Worm (Caenorhabditis elegans) whole organism, L1 larva: Measurements from ENCODE around the gene mrpl-4.
A peak's percentile ranks its signal among the peaks of the same experiment; 100 is the strongest.

Experiments
- C16A3.4 ChIP-seq: fragments of 150-350 bp; optimal IDR thresholded peaks from 2 replicates; lab custom pipeline; 2014; ENCODE audit warnings: missing biosample characterization, missing genetic modification characterization
- C34B4.2 ChIP-seq: sonication (generic microtip); optimal IDR thresholded peaks from 2 replicates; lab custom pipeline; 2017; ENCODE audit warnings: mild to moderate bottlenecking, missing genetic modification characterization, missing compliant biosample characterization
- Y116A8C.19 ChIP-seq: sonication (generic microtip); optimal IDR thresholded peaks from 2 replicates; lab custom pipeline; 2016; ENCODE audit warnings: missing compliant biosample characterization, missing genetic modification characterization, borderline replicate concordance
- aha-1 ChIP-seq: fragments of 150-350 bp; optimal IDR thresholded peaks from 2 replicates; lab custom pipeline; 2014; ENCODE audit warnings: missing biosample characterization, missing genetic modification characterization
- alr-1 ChIP-seq: fragments of 200-800 bp; sonication (Bioruptor generic); optimal IDR thresholded peaks from 2 replicates; lab custom pipeline; 2018; ENCODE audit warnings: borderline replicate concordance, mild to moderate bottlenecking, missing genetic modification characterization, missing compliant biosample characterization
- aly-2 ChIP-seq: fragments of 150-350 bp; optimal IDR thresholded peaks from 2 replicates; lab custom pipeline; 2014; ENCODE audit warnings: missing biosample characterization, missing genetic modification characterization
- blmp-1 ChIP-seq: fragments of 150-350 bp; optimal IDR thresholded peaks from 2 replicates; lab custom pipeline; 2014; ENCODE audit warnings: missing biosample characterization, missing genetic modification characterization
- ceh-8 ChIP-seq: fragments of 200-800 bp; sonication (Bioruptor generic); optimal IDR thresholded peaks from 2 replicates; lab custom pipeline; 2018; ENCODE audit warnings: mild to moderate bottlenecking, missing genetic modification characterization, moderate library complexity, missing compliant biosample characterization
- ceh-88 ChIP-seq: fragments of 200-800 bp; sonication (Bioruptor generic); IDR thresholded peaks from 2 replicates; pipeline ENCODE4 v1.3.6; 2022; ENCODE audit warnings: missing genetic modification characterization, missing compliant biosample characterization
- ceh-90 ChIP-seq: sonication (generic microtip); optimal IDR thresholded peaks from 2 replicates; lab custom pipeline; 2016; ENCODE audit warnings: missing genetic modification characterization, missing compliant biosample characterization
- dsc-1 ChIP-seq: sonication (generic microtip); optimal IDR thresholded peaks from 2 replicates; lab custom pipeline; 2016; ENCODE audit warnings: mild to moderate bottlenecking, missing genetic modification characterization, missing compliant biosample characterization
- efl-1 ChIP-seq, 4 experiments: fragments of 150-350 bp; optimal IDR thresholded peaks in 3 of 4; peaks in 1 of 4; 1 replicate in 1 of 4; 2 replicates in 3 of 4; lab custom pipeline; 2014; ENCODE audit warnings: missing biosample characterization in 2 of 4, missing genetic modification characterization in 2 of 4, missing genetic modification reagents in 2 of 4
- efl-3 ChIP-seq: fragments of 200-800 bp; sonication (Bioruptor generic); optimal IDR thresholded peaks from 2 replicates; lab custom pipeline; 2018; ENCODE audit warnings: mild to moderate bottlenecking, missing genetic modification characterization, missing compliant biosample characterization
- egl-27 ChIP-seq, 2 experiments: fragments of 150-350 bp in 1 of 2; sonication (generic microtip); optimal IDR thresholded peaks; 3 replicates each; lab custom pipeline; 2017 to 2018; ENCODE audit warnings: missing biosample characterization in 2 of 2, missing genetic modification characterization in 2 of 2, missing genetic modification reagents in 2 of 2
- elt-2 ChIP-seq: sonication (generic microtip); optimal IDR thresholded peaks from 2 replicates; lab custom pipeline; 2016; ENCODE audit warnings: missing genetic modification characterization, mild to moderate bottlenecking, inconsistent platforms, missing compliant biosample characterization, missing genetic modification reagents
- elt-3 ChIP-seq, 6 experiments: fragments of 150-350 bp in 1 of 6; sonication (generic microtip); optimal IDR thresholded peaks; 2 replicates each; lab custom pipeline; 2017 to 2018; ENCODE audit warnings: missing biosample characterization in 6 of 6, missing genetic modification characterization in 6 of 6, inconsistent platforms in 1 of 6
- ets-5 ChIP-seq: fragments of 200-800 bp; sonication (Bioruptor generic); IDR thresholded peaks from 2 replicates; pipeline ENCODE4 v1.3.6; 2022; ENCODE audit warnings: missing genetic modification characterization, missing compliant biosample characterization
- fkh-10 ChIP-seq: sonication (generic microtip); optimal IDR thresholded peaks from 2 replicates; lab custom pipeline; 2017; ENCODE audit warnings: missing biosample characterization, missing genetic modification reagents, missing genetic modification characterization
- fkh-4 ChIP-seq: sonication (generic microtip); optimal IDR thresholded peaks from 2 replicates; lab custom pipeline; 2016; ENCODE audit warnings: missing compliant biosample characterization, missing genetic modification characterization, borderline replicate concordance
- fos-1 ChIP-seq: fragments of 150-350 bp; optimal IDR thresholded peaks from 2 replicates; lab custom pipeline; 2014; ENCODE audit warnings: missing biosample characterization, missing genetic modification characterization
- grh-1 ChIP-seq: fragments of 200-800 bp; sonication (Bioruptor generic); IDR thresholded peaks from 2 replicates; pipeline ENCODE4 v1.3.6; 2022; ENCODE audit warnings: missing genetic modification reagents, missing genetic modification characterization, missing compliant biosample characterization
- hlh-4 ChIP-seq: sonication (generic microtip); optimal IDR thresholded peaks from 2 replicates; lab custom pipeline; 2016; ENCODE audit warnings: mild to moderate bottlenecking, missing genetic modification characterization, missing compliant biosample characterization
- hpl-2 ChIP-seq: fragments of 150-350 bp; optimal IDR thresholded peaks from 2 replicates; lab custom pipeline; 2014; ENCODE audit warnings: missing biosample characterization, missing genetic modification reagents, missing genetic modification characterization
- jun-1 ChIP-seq: fragments of 150-350 bp; optimal IDR thresholded peaks from 2 replicates; lab custom pipeline; 2014; ENCODE audit warnings: missing biosample characterization, missing genetic modification reagents, missing genetic modification characterization
- lin-13 ChIP-seq: fragments of 150-350 bp; optimal IDR thresholded peaks from 2 replicates; lab custom pipeline; 2014; ENCODE audit warnings: missing biosample characterization, missing genetic modification reagents, missing genetic modification characterization
- lin-15B ChIP-seq: fragments of 150-350 bp; sonication (generic microtip); optimal IDR thresholded peaks from 3 replicates; lab custom pipeline; 2014; ENCODE audit warnings: missing biosample characterization, missing genetic modification characterization
- mab-9 ChIP-seq: fragments of 200-800 bp; sonication (Bioruptor generic); IDR thresholded peaks from 2 replicates; pipeline ENCODE4 v1.3.6; 2022; ENCODE audit warnings: missing genetic modification reagents, missing genetic modification characterization, missing compliant biosample characterization
- mef-2 ChIP-seq: fragments of 150-350 bp; optimal IDR thresholded peaks from 2 replicates; lab custom pipeline; 2014; ENCODE audit warnings: missing biosample characterization, missing genetic modification characterization
- nhr-11 ChIP-seq: fragments of 150-350 bp; optimal IDR thresholded peaks from 2 replicates; lab custom pipeline; 2014; ENCODE audit warnings: missing biosample characterization, missing genetic modification characterization
- nhr-237 ChIP-seq: fragments of 150-350 bp; optimal IDR thresholded peaks from 2 replicates; lab custom pipeline; 2014; ENCODE audit warnings: missing biosample characterization, missing genetic modification characterization
- nhr-28 ChIP-seq: fragments of 150-350 bp; optimal IDR thresholded peaks from 2 replicates; lab custom pipeline; 2014; ENCODE audit warnings: missing biosample characterization, missing genetic modification characterization
- nhr-71 ChIP-seq: sonication (generic microtip); optimal IDR thresholded peaks from 2 replicates; lab custom pipeline; 2016; ENCODE audit warnings: mild to moderate bottlenecking, missing genetic modification characterization, moderate library complexity, missing compliant biosample characterization
- nhr-76 ChIP-seq: sonication (generic microtip); optimal IDR thresholded peaks from 2 replicates; lab custom pipeline; 2017; ENCODE audit warnings: missing biosample characterization, missing genetic modification characterization
- nhr-84 ChIP-seq: sonication (generic microtip); optimal IDR thresholded peaks from 2 replicates; lab custom pipeline; 2017; ENCODE audit warnings: missing biosample characterization, missing genetic modification characterization
- nhr-85 ChIP-seq: sonication (generic microtip); peaks from one replicate; lab custom pipeline; 2016; ENCODE audit warnings: missing genetic modification characterization, inconsistent platforms, missing compliant biosample characterization
- nhr-90 ChIP-seq: sonication (generic microtip); optimal IDR thresholded peaks from 2 replicates; lab custom pipeline; 2016; ENCODE audit warnings: mild to moderate bottlenecking, missing genetic modification characterization, missing compliant biosample characterization; ENCODE audit not compliant: poor library complexity
- pqm-1 ChIP-seq: sonication (generic microtip); optimal IDR thresholded peaks from 3 replicates; lab custom pipeline; 2017; ENCODE audit warnings: missing biosample characterization, missing genetic modification characterization
- rnt-1 ChIP-seq: sonication (generic microtip); optimal IDR thresholded peaks from 2 replicates; lab custom pipeline; 2016; ENCODE audit warnings: mild to moderate bottlenecking, missing genetic modification characterization, moderate library complexity, missing compliant biosample characterization
- snpc-4 ChIP-seq: fragments of 150-350 bp; optimal IDR thresholded peaks from 2 replicates; lab custom pipeline; 2014; ENCODE audit warnings: missing biosample characterization, missing genetic modification characterization
- sox-4 ChIP-seq: sonication (generic microtip); optimal IDR thresholded peaks from 2 replicates; lab custom pipeline; 2016; ENCODE audit warnings: missing genetic modification characterization, missing compliant biosample characterization
- sup-37 ChIP-seq: fragments of 200-800 bp; sonication (Bioruptor generic); optimal IDR thresholded peaks from 2 replicates; lab custom pipeline; 2018; ENCODE audit warnings: mild to moderate bottlenecking, missing genetic modification characterization, missing compliant biosample characterization
- swsn-7 ChIP-seq: sonication (generic microtip); optimal IDR thresholded peaks from 2 replicates; lab custom pipeline; 2016; ENCODE audit warnings: missing genetic modification characterization, missing compliant biosample characterization
- tbx-2 ChIP-seq: sonication (generic microtip); optimal IDR thresholded peaks from 2 replicates; lab custom pipeline; 2016; ENCODE audit warnings: missing genetic modification characterization, missing compliant biosample characterization
- tlp-1 ChIP-seq: fragments of 150-350 bp; optimal IDR thresholded peaks from 2 replicates; lab custom pipeline; 2014; ENCODE audit warnings: missing biosample characterization, missing genetic modification characterization
- unc-130 ChIP-seq: fragments of 150-350 bp; optimal IDR thresholded peaks from 2 replicates; lab custom pipeline; 2017; ENCODE audit warnings: missing biosample characterization, missing genetic modification characterization, inconsistent platforms
- unc-86 ChIP-seq: sonication (generic microtip); optimal IDR thresholded peaks from 2 replicates; lab custom pipeline; 2016; ENCODE audit warnings: missing genetic modification characterization, missing compliant biosample characterization
- vab-15 ChIP-seq: sonication (generic microtip); optimal IDR thresholded peaks from 2 replicates; lab custom pipeline; 2017; ENCODE audit warnings: missing genotype, mild to moderate bottlenecking, missing genetic modification characterization, missing compliant biosample characterization
- ztf-4 ChIP-seq: fragments of 150-350 bp; optimal IDR thresholded peaks from 2 replicates; lab custom pipeline; 2014; ENCODE audit warnings: missing biosample characterization, missing genetic modification characterization

The mrpl-4 gene

ce11 chrV:8426741-8427457, 40.2 kb upstream of the mrpl-4 start (continued):
- TF ChIP-seq fkh-4 (tag; lab: Kevin White, UChicago), result no peak
- TF ChIP-seq fkh-10 (GFP tag; lab: Kevin White, UChicago), result no peak
- TF ChIP-seq tbx-2 (tag; lab: Kevin White, UChicago), result no peak
- no peak for TF ChIP-seq mab-9 (GFP tag; lab: Robert Waterston, UW)
- TF ChIP-seq snpc-4 (tag; lab: Kevin White, UChicago), result no peak
- no peak for TF ChIP-seq hlh-4
- TF ChIP-seq rnt-1 (tag; lab: Kevin White, UChicago), result no peak
- no peak for TF ChIP-seq ceh-88 (GFP tag; lab: Robert Waterston, UW)
- no peak for TF ChIP-seq unc-86 (tag; lab: Kevin White, UChicago)
- TF ChIP-seq nhr-11, result no peak
- no peak for TF ChIP-seq egl-27 (tag; optimal IDR thresholded peaks at IDR 0.05; lab: Kevin White, UChicago)
- no peak for TF ChIP-seq efl-1 (optimal IDR thresholded peaks at IDR 0.05; lab: Kevin White, UChicago)
- TF ChIP-seq efl-1 (GFP tag; optimal IDR thresholded peaks at IDR 0.05 in 1 of 2; lab: Kevin White, UChicago), result no peak
- TF ChIP-seq elt-3 (tag; optimal IDR thresholded peaks at IDR 0.05; lab: Kevin White, UChicago), result peak in 2 of 6 experiments; percentile 27 to 88
- TF ChIP-seq alr-1 (tag; lab: Kevin White, UChicago), result no peak
- TF ChIP-seq ceh-8 (GFP tag; lab: Kevin White, UChicago), result no peak
- TF ChIP-seq nhr-237 (tag; lab: Kevin White, UChicago), result no peak
- TF ChIP-seq mef-2 (tag; lab: Kevin White, UChicago), result no peak
- no peak for TF ChIP-seq aha-1 (tag; lab: Kevin White, UChicago)
- no peak for TF ChIP-seq efl-3 (GFP tag; lab: Kevin White, UChicago)
- no peak for TF ChIP-seq grh-1
- no peak for TF ChIP-seq lin-13 (GFP tag; lab: Kevin White, UChicago)
- TF ChIP-seq jun-1 (tag; lab: Kevin White, UChicago), result no peak
- peak; percentile 82 for TF ChIP-seq nhr-85
- no peak for TF ChIP-seq C34B4.2 (tag; lab: Kevin White, UChicago)
- no peak for TF ChIP-seq ceh-90 (tag; lab: Kevin White, UChicago)
- peak; percentile 51 for TF ChIP-seq elt-2
- TF ChIP-seq swsn-7 (tag; lab: Kevin White, UChicago), result no peak
- TF ChIP-seq vab-15 (tag; lab: Kevin White, UChicago), result no peak
- no peak for TF ChIP-seq nhr-84 (tag; lab: Kevin White, UChicago)
- TF ChIP-seq lin-15B, result no peak
- no peak for TF ChIP-seq pqm-1 (tag; lab: Kevin White, UChicago)
- TF ChIP-seq nhr-28, result no peak
- TF ChIP-seq C16A3.4 (tag; lab: Kevin White, UChicago), result no peak
- TF ChIP-seq unc-130 (tag; lab: Kevin White, UChicago), result peak; percentile 19
- no peak for TF ChIP-seq nhr-76
- TF ChIP-seq ztf-4 (tag; lab: Kevin White, UChicago), result no peak
- no peak for TF ChIP-seq ets-5
- TF ChIP-seq aly-2 (tag; lab: Kevin White, UChicago), result no peak
- no peak for TF ChIP-seq Y116A8C.19
- TF ChIP-seq nhr-90 (tag; lab: Kevin White, UChicago), result no peak

ce11 chrV:8428585-8429414, 38.3 kb upstream of the mrpl-4 start:
- TF ChIP-seq dsc-1 (peak; percentile 64), nhr-84 (tag; lab: Kevin White, UChicago) (no peak), tbx-2 (tag; lab: Kevin White, UChicago) (peak; percentile 22), tlp-1 (tag; lab: Kevin White, UChicago) (no peak), ceh-90 (tag; lab: Kevin White, UChicago) (no peak), mef-2 (tag; lab: Kevin White, UChicago) (no peak), blmp-1 (tag; lab: Kevin White, UChicago) (no peak), hpl-2 (GFP tag; lab: Kevin White, UChicago) (no peak), Y116A8C.19 (no peak), egl-27 (tag; optimal IDR thresholded peaks at IDR 0.05; lab: Kevin White, UChicago) (no peak), nhr-76 (no peak), elt-3 (tag; optimal IDR thresholded peaks at IDR 0.05; lab: Kevin White, UChicago) (no peak), sup-37 (GFP tag; lab: Kevin White, UChicago) (no peak), snpc-4 (tag; lab: Kevin White, UChicago) (no peak), fos-1 (tag; lab: Kevin White, UChicago) (peak; percentile 21), sox-4 (no peak), nhr-71 (peak; percentile 66), ets-5 (no peak), hlh-4 (no peak), C34B4.2 (tag; lab: Kevin White, UChicago) (no peak), C16A3.4 (tag; lab: Kevin White, UChicago) (no peak), nhr-237 (tag; lab: Kevin White, UChicago) (no peak)
